Fruit fly (Drosophila melanogaster) whole organism, embryonic: Measurements from ENCODE around the gene CG5160.

ENCODE experiments used
- Aef1 ChIP-seq: fragments of 200-800 bp; sonication (Bioruptor generic); IDR thresholded peaks from 3 replicates; pipeline ENCODE4 v1.3.6; 2022; ENCODE audit warnings: missing biosample characterization, missing genetic modification characterization
- CG10147 ChIP-seq: fragments of 200-800 bp; sonication (Bioruptor generic); optimal IDR thresholded peaks from 2 replicates; lab custom pipeline; 2019; ENCODE audit warnings: missing biosample characterization, mild to moderate bottlenecking, missing genetic modification characterization, moderate library complexity
- CG10209 ChIP-seq: fragments of 200-800 bp; sonication (Bioruptor generic); optimal IDR thresholded peaks from 3 replicates; lab custom pipeline; 2017; ENCODE audit warnings: missing biosample characterization, mild to moderate bottlenecking, missing genetic modification characterization, missing genetic modification reagents
- CG11398 ChIP-seq: fragments of 200-800 bp; sonication (Bioruptor generic); optimal IDR thresholded peaks from 2 replicates; lab custom pipeline; 2016; ENCODE audit warnings: missing biosample characterization, missing genetic modification characterization
- CG11560 ChIP-seq: fragments of 200-800 bp; sonication (Bioruptor generic); IDR thresholded peaks from 3 replicates; pipeline ENCODE4 v1.3.6; 2022; ENCODE audit warnings: missing biosample characterization, missing genetic modification characterization
- CG11695 ChIP-seq: fragments of 200-800 bp; sonication (Bioruptor generic); IDR thresholded peaks from 3 replicates; pipeline ENCODE4 v1.3.6; 2022; ENCODE audit warnings: missing biosample characterization, missing genetic modification characterization
- CG15514 ChIP-seq: fragments of 200-800 bp; sonication (Bioruptor generic); optimal IDR thresholded peaks from 3 replicates; lab custom pipeline; 2017; ENCODE audit warnings: missing biosample characterization, missing genetic modification characterization, mild to moderate bottlenecking, moderate library complexity, missing genetic modification reagents
- CG16779 ChIP-seq: fragments of 200-800 bp; sonication (Bioruptor generic); IDR thresholded peaks from 2 replicates; pipeline ENCODE4 v1.3.6; 2022; ENCODE audit warnings: missing biosample characterization, missing genetic modification characterization
- CG17361 ChIP-seq: fragments of 200-800 bp; sonication (Bioruptor generic); IDR thresholded peaks from 3 replicates; pipeline ENCODE4 v1.3.6; 2022; ENCODE audit warnings: missing biosample characterization, missing genetic modification characterization
- CG17568 ChIP-seq: fragments of 200-800 bp; sonication (Bioruptor generic); optimal IDR thresholded peaks from 2 replicates; lab custom pipeline; 2018; ENCODE audit warnings: missing biosample characterization, mild to moderate bottlenecking, missing genetic modification characterization, moderate library complexity
- CG17829 ChIP-seq: fragments of 200-800 bp; optimal IDR thresholded peaks from 2 replicates; lab custom pipeline; 2019; ENCODE audit warnings: missing biosample characterization, mild to moderate bottlenecking, missing genetic modification characterization, moderate library complexity
- CG2129 ChIP-seq: fragments of 200-800 bp; sonication (Bioruptor generic); IDR thresholded peaks from 2 replicates; pipeline ENCODE4 v1.3.6; 2022; ENCODE audit warnings: missing biosample characterization, missing genetic modification characterization; ENCODE audit not compliant: partially characterized antibody
- CG34224 ChIP-seq: fragments of 200-800 bp; sonication (Bioruptor generic); IDR thresholded peaks from 3 replicates; pipeline ENCODE4 v1.3.6; 2022; ENCODE audit warnings: missing biosample characterization, missing genetic modification characterization; ENCODE audit not compliant: partially characterized antibody
- CG4617 ChIP-seq: fragments of 200-800 bp; sonication (Bioruptor generic); optimal IDR thresholded peaks from 3 replicates; lab custom pipeline; 2016; ENCODE audit warnings: missing biosample characterization, missing genetic modification characterization, borderline replicate concordance
- CG7745 ChIP-seq: fragments of 200-800 bp; sonication (Bioruptor generic); optimal IDR thresholded peaks from 2 replicates; lab custom pipeline; 2018; ENCODE audit warnings: missing biosample characterization, mild to moderate bottlenecking, missing genetic modification characterization, moderate library complexity
- CG7963 ChIP-seq: fragments of 200-800 bp; sonication (Bioruptor generic); IDR thresholded peaks from 3 replicates; pipeline ENCODE4 v1.3.6; 2022; ENCODE audit warnings: missing biosample characterization, missing genetic modification characterization; ENCODE audit not compliant: partially characterized antibody
- CG9609 ChIP-seq: fragments of 200-800 bp; sonication (Bioruptor generic); optimal IDR thresholded peaks from 3 replicates; lab custom pipeline; 2016; ENCODE audit warnings: missing biosample characterization, missing genetic modification characterization
- CrebB ChIP-seq: fragments of 200-800 bp; sonication (Bioruptor generic); optimal IDR thresholded peaks from 3 replicates; lab custom pipeline; 2018; ENCODE audit warnings: missing biosample characterization, mild to moderate bottlenecking, missing genetic modification characterization
- Dref ChIP-seq: fragments of 200-800 bp; sonication (Bioruptor generic); IDR thresholded peaks from 2 replicates; pipeline ENCODE4 v1.3.6; 2022; ENCODE audit warnings: missing biosample characterization, missing genetic modification characterization
- E2f2 ChIP-seq: fragments of 200-800 bp; sonication (Bioruptor generic); IDR thresholded peaks from 2 replicates; pipeline ENCODE4 v1.3.6; 2022; ENCODE audit warnings: missing biosample characterization, missing genetic modification characterization
- HLH54F ChIP-seq: fragments of 200-800 bp; sonication (Bioruptor generic); optimal IDR thresholded peaks from 3 replicates; lab custom pipeline; 2016; ENCODE audit warnings: missing biosample characterization, missing genetic modification characterization
- Hmx ChIP-seq: fragments of 200-800 bp; sonication (Bioruptor generic); optimal IDR thresholded peaks from 2 replicates; lab custom pipeline; 2016; ENCODE audit warnings: missing biosample characterization, missing genetic modification characterization
- Mes4 ChIP-seq: fragments of 200-800 bp; sonication (Bioruptor generic); optimal IDR thresholded peaks from 2 replicates; lab custom pipeline; 2016; ENCODE audit warnings: missing biosample characterization, missing genetic modification characterization
- Rx ChIP-seq: fragments of 200-800 bp; sonication (Bioruptor generic); IDR thresholded peaks from 2 replicates; pipeline ENCODE4 v1.3.6; 2022; ENCODE audit warnings: missing biosample characterization, missing genetic modification characterization
- Sin3A ChIP-seq: fragments of >200 bp; optimal IDR thresholded peaks from 2 replicates; lab custom pipeline; 2018
- Usf ChIP-seq: fragments of 200-800 bp; sonication (Bioruptor generic); optimal IDR thresholded peaks from 2 replicates; lab custom pipeline; 2017; ENCODE audit warnings: missing genotype, missing biosample characterization, missing genetic modification characterization
- ab ChIP-seq: fragments of 200-800 bp; sonication (Bioruptor generic); optimal IDR thresholded peaks from 2 replicates; lab custom pipeline; 2016; ENCODE audit warnings: missing biosample characterization, missing genetic modification characterization
- caup ChIP-seq: fragments of 200-800 bp; sonication (Bioruptor generic); optimal IDR thresholded peaks from 3 replicates; lab custom pipeline; 2017; ENCODE audit warnings: missing biosample characterization, mild to moderate bottlenecking, missing genetic modification characterization, moderate library complexity; ENCODE audit not compliant: severe bottlenecking
- chn ChIP-seq: fragments of 200-800 bp; sonication (Bioruptor generic); optimal IDR thresholded peaks from 2 replicates; lab custom pipeline; 2016; ENCODE audit warnings: missing biosample characterization, missing genetic modification characterization
- dmrt11E ChIP-seq: fragments of 200-800 bp; sonication (Bioruptor generic); optimal IDR thresholded peaks from 3 replicates; lab custom pipeline; 2018; ENCODE audit warnings: missing biosample characterization, mild to moderate bottlenecking, missing genetic modification characterization, moderate library complexity
- dpn ChIP-seq, 2 experiments: fragments of 200-800 bp; sonication (Bioruptor generic); optimal IDR thresholded peaks; 3 replicates each; lab custom pipeline; 2016; ENCODE audit warnings: missing biosample characterization in 2 of 2, missing genetic modification characterization in 2 of 2
- ems ChIP-seq: fragments of 200-800 bp; sonication (Bioruptor generic); optimal IDR thresholded peaks from 3 replicates; lab custom pipeline; 2016; ENCODE audit warnings: missing biosample characterization, missing genetic modification characterization
- ewg ChIP-seq: fragments of 200-800 bp; sonication (Bioruptor generic); optimal IDR thresholded peaks from 3 replicates; lab custom pipeline; 2017; ENCODE audit warnings: mild to moderate bottlenecking, missing biosample characterization, missing genetic modification reagents, missing genetic modification characterization
- hth ChIP-seq: fragments of >200 bp; optimal IDR thresholded peaks from 2 replicates; lab custom pipeline; 2017; ENCODE audit warnings: inconsistent platforms
- lola ChIP-seq, 3 experiments: fragments of >200 bp in 2 of 3; fragments of 200-800 bp in 1 of 3; sonication (Bioruptor generic) in 1 of 3; optimal IDR thresholded peaks; 2 replicates each; lab custom pipeline; 2017 to 2019; ENCODE audit warnings: missing biosample characterization in 3 of 3, missing genetic modification characterization in 3 of 3, mild to moderate bottlenecking in 1 of 3, moderate library complexity in 1 of 3
- p53 ChIP-seq: fragments of 200-800 bp; sonication (Bioruptor generic); optimal IDR thresholded peaks from 2 replicates; lab custom pipeline; 2016; ENCODE audit warnings: missing biosample characterization, missing genetic modification characterization
- pan ChIP-seq, 4 experiments: fragments of >200 bp in 3 of 4; fragments of 200-800 bp in 1 of 4; sonication (Bioruptor generic) in 1 of 4; optimal IDR thresholded peaks in 3 of 4; IDR thresholded peaks in 1 of 4; 2 replicates each; pipeline versions ENCODE4 v1.3.6 to Lab custom; 2017 to 2022; ENCODE audit warnings: missing biosample characterization in 2 of 4, missing genetic modification characterization in 2 of 4, mixed read lengths in 1 of 4
- pum ChIP-seq: fragments of 200-800 bp; sonication (Bioruptor generic); optimal IDR thresholded peaks from 2 replicates; lab custom pipeline; 2016; ENCODE audit warnings: missing biosample characterization, missing genetic modification characterization
- sima ChIP-seq: fragments of 200-800 bp; sonication (Bioruptor generic); optimal IDR thresholded peaks from 2 replicates; lab custom pipeline; 2016; ENCODE audit warnings: missing biosample characterization, missing genetic modification characterization
- sna ChIP-seq: fragments of 200-800 bp; sonication (Bioruptor generic); IDR thresholded peaks from 2 replicates; pipeline ENCODE4 v1.3.6; 2022; ENCODE audit warnings: missing biosample characterization, missing genetic modification characterization; ENCODE audit not compliant: partially characterized antibody
- ssp ChIP-seq: fragments of 200-800 bp; sonication (Bioruptor generic); IDR thresholded peaks from 2 replicates; pipeline ENCODE4 v1.3.6; 2022; ENCODE audit warnings: missing biosample characterization, missing genetic modification characterization
- twi ChIP-seq: fragments of 200-800 bp; optimal IDR thresholded peaks from 2 replicates; lab custom pipeline; 2019; ENCODE audit warnings: missing biosample characterization, mild to moderate bottlenecking, missing genetic modification characterization, moderate library complexity
- vfl ChIP-seq: fragments of 200-800 bp; sonication (Bioruptor generic); optimal IDR thresholded peaks from 2 replicates; lab custom pipeline; 2016; ENCODE audit warnings: missing biosample characterization, missing genetic modification characterization
- wek ChIP-seq: fragments of 200-800 bp; sonication (Bioruptor generic); optimal IDR thresholded peaks from 3 replicates; lab custom pipeline; 2018; ENCODE audit warnings: missing biosample characterization, mild to moderate bottlenecking, missing genetic modification characterization, moderate library complexity

Gene CG5160

dm6 chr2L:7426326-7427066 is 27.9 kb upstream of the CG5160 start, which contains the start of gene muc (continued):
- no peak for TF ChIP-seq wek
- TF ChIP-seq Mes4 (GFP tag; lab: Kevin White, UChicago): no peak
- TF ChIP-seq ems: peak; percentile 4
- TF ChIP-seq ewg: no peak
- no peak for TF ChIP-seq CG11695
- peak; percentile 7 for TF ChIP-seq CG10209
- TF ChIP-seq CG7963: peak; percentile 44; the same call in 1 of the 3 replicates
- no peak for TF ChIP-seq hth (lab: Kevin White, UChicago)
- TF ChIP-seq CG17829 (tag; lab: Kevin White, UChicago): peak; percentile 51
- no peak for TF ChIP-seq sna (GFP tag; lab: Robert Waterston, UW)
- no peak for TF ChIP-seq Rx (GFP tag; lab: Robert Waterston, UW)
- TF ChIP-seq pum (GFP tag; lab: Kevin White, UChicago): peak; percentile 11
- no peak for TF ChIP-seq CG11398 (GFP tag; lab: Kevin White, UChicago)
- no peak for TF ChIP-seq p53
- no peak for TF ChIP-seq sima
- no peak for TF ChIP-seq CG16779 (GFP tag; lab: Robert Waterston, UW)
- TF ChIP-seq Hmx: no peak
- peak; percentile 86 for TF ChIP-seq Sin3A (lab: Kevin White, UChicago)
- TF ChIP-seq pan (optimal IDR thresholded peaks at IDR 0.05; lab: Kevin White, UChicago): no peak
- peak in 1 of 2 experiments; percentile 59 for TF ChIP-seq pan (GFP tag; optimal IDR thresholded peaks at IDR 0.05 in 1 of 2, IDR thresholded peaks at IDR 0.05 in 1 of 2)
- TF ChIP-seq dpn (GFP tag; optimal IDR thresholded peaks at IDR 0.05; lab: Kevin White, UChicago): peak; percentile 28 to 44
- TF ChIP-seq Aef1: no peak
- no peak for TF ChIP-seq Usf (GFP tag; lab: Kevin White, UChicago)
- no peak for TF ChIP-seq twi (tag; lab: Kevin White, UChicago)
- TF ChIP-seq ssp: peak; percentile 98
- TF ChIP-seq chn (GFP tag; lab: Kevin White, UChicago): peak; percentile 57
- no peak for TF ChIP-seq vfl (GFP tag; lab: Kevin White, UChicago)
- TF ChIP-seq CG17568: no peak
- peak; percentile 42 for TF ChIP-seq CG15514 (GFP tag; lab: Kevin White, UChicago)
- TF ChIP-seq CG7745 (tag; lab: Kevin White, UChicago): no peak
- TF ChIP-seq CG11560: no peak
- TF ChIP-seq caup (GFP tag; lab: Kevin White, UChicago): no peak
- TF ChIP-seq dmrt11E (tag; lab: Kevin White, UChicago): peak; percentile 40
- peak; percentile 19 for TF ChIP-seq HLH54F (GFP tag; lab: Kevin White, UChicago)
- TF ChIP-seq CG17361 (GFP tag; lab: Robert Waterston, UW): peak; percentile 52; the same call in 2 of the 3 replicates
- TF ChIP-seq CG10147: peak; percentile 11
- TF ChIP-seq E2f2 (GFP tag; lab: Robert Waterston, UW): peak; percentile 60
- peak; percentile 38 for TF ChIP-seq CG9609 (GFP tag; lab: Kevin White, UChicago)
- TF ChIP-seq CG4617: no peak
- peak; percentile 56 for TF ChIP-seq CG2129 (GFP tag; lab: Robert Waterston, UW)
- peak in 2 of 3 experiments; percentile 52 to 92 for TF ChIP-seq lola (GFP tag; optimal IDR thresholded peaks at IDR 0.05; lab: Kevin White, UChicago)
- peak; percentile 46 for TF ChIP-seq Dref
- TF ChIP-seq ab (GFP tag; lab: Kevin White, UChicago): no peak
- no peak for TF ChIP-seq CrebB
- no peak for TF ChIP-seq CG34224 (GFP tag; lab: Robert Waterston, UW)
